Worm (Caenorhabditis elegans): ENCODE measurements around the gene cnc-10.

cnc-10 gene

DNA sequence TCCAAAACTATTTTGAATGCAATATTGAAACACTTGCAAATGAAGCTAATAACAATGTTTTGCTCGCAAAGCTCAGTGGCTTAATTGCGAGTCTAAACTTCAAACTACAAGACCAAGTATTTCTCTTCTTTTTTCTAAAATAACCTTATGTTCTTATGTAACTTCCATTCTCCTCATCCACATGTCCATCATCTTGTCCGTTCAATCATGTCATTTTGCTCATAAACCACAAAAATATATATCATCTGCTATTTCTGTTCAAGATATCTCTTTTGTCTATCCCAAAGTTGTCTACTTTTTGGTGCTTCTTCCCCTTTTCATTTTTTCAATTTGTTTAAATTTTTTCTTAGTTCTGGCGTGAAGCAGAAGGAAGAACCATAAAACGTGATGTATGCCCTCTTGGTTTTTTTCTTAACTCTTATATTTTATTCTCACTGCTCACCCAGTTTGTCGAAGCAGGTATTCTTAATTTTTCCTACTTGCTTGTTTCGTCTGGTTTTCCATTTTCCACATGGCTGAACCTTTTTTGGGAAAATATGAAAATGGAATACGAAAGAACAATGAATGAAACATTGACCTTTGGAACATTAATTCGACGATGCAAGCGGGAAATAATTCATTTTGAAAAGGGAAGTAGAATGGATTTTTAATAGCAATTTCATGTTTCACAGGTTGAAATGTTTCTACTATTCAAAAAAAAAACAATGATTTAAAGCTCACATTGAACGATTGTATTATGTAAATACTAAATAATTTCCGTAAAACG, 12.3 kb upstream of the cnc-10 start:
- TF ChIP-seq unc-62 (GFP tag; optimal IDR thresholded peaks at IDR 0.05) = no peak

ce11 chrV:11171906-11172305, 11.1 kb upstream of the cnc-10 start, which contains the start of gene T19C4.5:
T19C4.5 (plus strand) TSS chrV:11172213.
- no peak for TF ChIP-seq unc-62 (GFP tag; optimal IDR thresholded peaks at IDR 0.05)

DNA sequence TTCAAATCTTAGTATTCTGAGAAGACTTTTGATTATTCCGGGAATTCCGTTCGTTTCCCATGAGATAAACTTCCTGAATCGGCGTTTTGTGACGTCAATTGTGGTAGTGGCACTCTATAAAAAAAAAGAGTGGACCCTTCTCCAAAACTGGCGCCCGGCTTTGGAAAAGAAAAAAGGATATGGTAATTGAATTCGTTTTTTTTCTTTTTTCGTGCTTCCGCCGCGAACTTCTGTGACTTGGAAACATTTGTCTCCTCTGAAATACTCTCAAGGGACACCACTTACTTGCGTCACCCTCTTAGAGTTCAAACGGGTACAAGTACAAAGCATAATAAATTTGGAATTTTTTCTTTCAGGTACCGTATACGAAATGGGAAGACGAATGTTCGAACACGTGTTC, 10.4 kb upstream of the cnc-10 start:
- TF ChIP-seq unc-62 (GFP tag; optimal IDR thresholded peaks at IDR 0.05) = no peak

DNA sequence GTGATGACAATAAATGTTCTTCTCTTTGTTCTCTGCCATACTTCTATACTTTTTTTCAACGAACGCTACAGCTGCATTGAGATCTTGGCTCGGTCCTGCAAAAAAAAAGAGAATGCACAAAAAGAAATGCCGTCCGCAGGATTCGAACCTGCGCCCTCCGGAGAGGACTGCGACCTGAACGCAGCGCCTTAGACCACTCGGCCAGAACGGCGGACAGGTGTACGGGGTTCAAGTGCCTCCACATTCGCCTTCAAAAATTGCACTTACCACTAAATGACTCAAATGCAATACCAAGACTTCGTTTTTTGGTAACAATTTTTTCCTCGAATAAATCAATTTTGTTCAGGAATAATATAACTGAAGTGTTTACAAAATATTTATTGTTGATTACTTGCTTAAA, 8.4 kb upstream of the cnc-10 start:
- TF ChIP-seq unc-62 (GFP tag; optimal IDR thresholded peaks at IDR 0.05) = no peak

ce11 chrV:11177577-11177976, 5.4 kb upstream of the cnc-10 start, which contains the start of gene gpa-1:
gpa-1 (minus strand) TSS chrV:11177677.
- no peak for TF ChIP-seq unc-62 (GFP tag; optimal IDR thresholded peaks at IDR 0.05)

ce11 chrV:11180951-11181350, 2.1 kb upstream of the cnc-10 start:
- TF ChIP-seq unc-62 (GFP tag; optimal IDR thresholded peaks at IDR 0.05) = no peak

DNA sequence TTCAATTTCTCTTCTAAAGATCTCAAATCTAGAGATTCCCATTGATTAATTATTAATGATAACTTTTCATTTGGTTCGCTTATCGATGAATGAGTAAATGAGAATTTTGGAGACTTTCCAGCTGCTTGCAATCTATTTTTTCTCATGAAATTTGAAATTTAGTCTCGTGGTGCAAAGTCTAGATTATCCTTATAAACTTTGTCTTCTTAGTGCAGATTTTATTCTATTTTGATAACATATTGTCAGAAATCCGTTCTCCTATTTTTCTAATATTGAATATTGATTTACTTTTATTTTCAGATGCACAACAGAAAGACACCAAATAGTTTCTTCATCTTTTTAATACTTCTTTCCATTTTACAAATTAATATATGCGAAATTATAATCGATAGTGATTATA, 8.0 kb downstream of the cnc-10 start, which contains the start of gene lgc-49:
TSS of gene lgc-49 (plus strand) at position 301 of the 400 bp plus-strand sequence.
- TF ChIP-seq unc-62 (GFP tag; optimal IDR thresholded peaks at IDR 0.05) = no peak

ce11 chrV:11196109-11196508, 13.1 kb downstream of the cnc-10 start, which contains the start of gene clc-6:
clc-6 (minus strand) TSS chrV:11196209.
- no peak for TF ChIP-seq unc-62 (GFP tag; optimal IDR thresholded peaks at IDR 0.05)

DNA sequence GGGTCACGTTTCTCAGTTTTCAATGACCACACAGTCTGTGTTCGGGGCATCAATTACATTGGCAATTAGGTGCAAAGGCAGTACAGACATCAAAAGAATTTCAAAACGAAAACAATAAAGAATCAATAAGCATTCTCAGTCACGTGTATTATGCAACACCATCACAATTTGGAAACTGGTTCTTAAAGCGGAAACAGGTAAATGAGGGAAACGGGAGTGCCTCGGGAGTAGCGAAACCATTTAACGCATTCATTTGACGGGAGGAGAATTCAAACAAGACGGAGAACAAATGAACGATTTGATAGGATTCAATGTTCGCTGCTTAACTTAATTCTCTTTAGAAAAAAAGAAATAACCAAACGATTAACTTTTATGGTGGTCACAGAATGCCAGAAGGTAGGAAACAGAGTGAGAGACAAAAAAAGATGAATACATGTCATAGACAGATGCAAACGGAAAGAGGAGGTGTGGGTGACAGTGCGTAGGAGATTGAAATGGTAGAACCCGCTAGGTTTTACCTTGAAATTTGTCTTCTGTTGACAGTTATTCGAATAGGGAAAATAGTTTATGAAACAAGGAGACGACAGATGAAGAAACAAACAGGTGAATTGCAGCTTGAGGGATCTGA, 13.7 kb downstream of the cnc-10 start:
- no peak for TF ChIP-seq unc-62 (GFP tag; optimal IDR thresholded peaks at IDR 0.05)

- TF ChIP-seq unc-62 (GFP tag; optimal IDR thresholded peaks at IDR 0.05) = no peak
Observed at ce11 chrV:11198094-11198493, 15.1 kb downstream of the cnc-10 start.

DNA sequence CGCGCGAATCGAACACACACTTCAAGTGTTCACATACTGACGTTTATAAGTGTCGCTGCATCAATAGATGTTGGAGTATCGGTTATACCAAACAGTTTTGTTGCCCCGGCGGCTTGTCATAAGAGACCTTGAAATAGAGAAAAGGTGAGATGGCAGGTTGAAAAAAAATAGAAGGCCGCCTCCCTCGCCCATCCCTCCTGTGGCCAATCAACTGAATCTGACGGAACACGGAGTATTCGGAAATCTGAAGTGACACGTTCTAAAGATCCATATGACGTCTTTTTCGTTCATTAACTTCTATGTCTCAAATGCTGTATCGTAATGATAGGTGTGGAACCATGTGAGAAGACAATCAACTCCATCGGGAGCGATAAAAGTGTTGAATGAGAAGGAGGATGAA, 16.5 kb downstream of the cnc-10 start:
- TF ChIP-seq unc-62 (GFP tag; optimal IDR thresholded peaks at IDR 0.05) = no peak

DNA sequence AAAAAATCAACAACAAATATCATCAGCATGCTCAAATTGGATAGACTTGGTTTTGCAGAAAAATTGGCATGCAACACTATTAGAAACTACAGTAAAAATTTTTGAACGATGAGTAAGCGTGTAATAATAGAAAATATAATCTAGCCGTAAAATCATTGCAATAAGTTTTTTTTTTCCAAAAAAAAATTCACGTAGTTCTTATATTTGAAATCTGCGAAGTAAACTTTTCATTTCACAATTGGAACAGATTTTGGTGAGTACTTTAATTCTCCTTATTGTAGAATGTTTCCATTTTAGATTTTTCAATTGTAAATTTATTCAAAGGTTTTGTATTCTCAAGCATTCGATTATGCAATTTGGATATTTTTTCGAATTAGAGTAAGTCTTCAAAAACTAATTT, 17.3 kb downstream of the cnc-10 start, which contains the start of gene K10D6.3:
TSS of gene K10D6.3 (plus strand) at position 301 of the 400 bp plus-strand sequence.
- TF ChIP-seq unc-62 (GFP tag; optimal IDR thresholded peaks at IDR 0.05) = no peak

DNA sequence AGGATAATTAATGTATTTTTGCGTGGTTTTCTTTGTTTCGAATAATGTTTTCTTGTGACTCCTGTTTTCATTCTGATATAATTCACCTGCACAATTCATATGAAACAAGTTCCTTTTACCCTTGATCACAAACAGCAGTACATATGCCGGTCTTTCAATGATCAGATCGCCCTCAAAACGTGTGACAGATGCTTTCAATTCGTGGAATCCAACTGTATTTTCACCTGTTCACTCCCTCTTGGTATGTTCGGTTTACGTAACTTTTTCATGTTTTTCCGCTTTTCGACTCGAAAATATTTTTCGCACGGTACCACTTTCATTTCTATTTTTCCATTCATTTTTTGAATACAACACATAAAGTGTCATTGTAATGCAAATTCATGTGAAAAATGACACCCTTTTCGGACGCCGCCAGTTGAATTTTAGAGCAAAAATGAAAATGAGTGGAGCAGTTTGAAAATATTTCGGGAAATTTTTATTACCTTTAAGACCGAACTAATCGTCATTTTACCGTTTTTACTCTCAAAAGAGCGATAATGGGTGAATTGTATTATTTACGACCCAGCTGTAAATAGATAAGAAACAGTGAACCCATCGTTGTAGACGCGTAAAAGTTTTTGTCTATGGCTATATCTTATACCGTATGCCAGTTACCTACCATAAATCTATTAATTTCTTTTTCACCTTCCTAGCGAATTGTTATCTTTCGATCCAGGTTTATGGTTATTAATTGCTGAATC, 19.0 kb downstream of the cnc-10 start, which contains the start of gene K10D6.4:
TSS of gene K10D6.4 (plus strand) at position 100 of the 740 bp plus-strand sequence.
- TF ChIP-seq unc-62 (GFP tag; optimal IDR thresholded peaks at IDR 0.05) = no peak

ce11 chrV:11204452-11204851, 21.4 kb downstream of the cnc-10 start:
- TF ChIP-seq unc-62 (GFP tag; optimal IDR thresholded peaks at IDR 0.05) = no peak

ce11 chrV:11206467-11206866, 23.4 kb downstream of the cnc-10 start:
- no peak for TF ChIP-seq unc-62 (GFP tag; optimal IDR thresholded peaks at IDR 0.05)
